Fruit fly (Drosophila melanogaster) whole organism, embryonic: Measurements from ENCODE around the gene Usp30.

Source experiments
- Ada2b ChIP-seq: fragments of 200-800 bp; sonication (Bioruptor generic); IDR thresholded peaks from 2 replicates; pipeline ENCODE4 v1.3.6; 2022; ENCODE audit warnings: missing biosample characterization, missing genetic modification characterization
- Antp ChIP-seq: fragments of 200-800 bp; sonication (Bioruptor generic); optimal IDR thresholded peaks from 3 replicates; lab custom pipeline; 2016; ENCODE audit warnings: missing biosample characterization, missing genetic modification characterization
- CG10267 ChIP-seq: fragments of 200-800 bp; sonication (Bioruptor generic); optimal IDR thresholded peaks from 2 replicates; lab custom pipeline; 2018; ENCODE audit warnings: missing biosample characterization, mild to moderate bottlenecking, missing genetic modification characterization, moderate library complexity
- CG10979 ChIP-seq: fragments of 200-800 bp; sonication (Bioruptor generic); optimal IDR thresholded peaks from 2 replicates; lab custom pipeline; 2018; ENCODE audit warnings: missing biosample characterization, mild to moderate bottlenecking, missing genetic modification characterization, moderate library complexity
- CG11247 ChIP-seq: fragments of 200-800 bp; sonication (Bioruptor generic); IDR thresholded peaks from 2 replicates; pipeline ENCODE4 v1.3.6; 2022; ENCODE audit warnings: missing biosample characterization, missing genetic modification characterization
- CG11456 ChIP-seq: fragments of 200-800 bp; sonication (Bioruptor generic); IDR thresholded peaks from 3 replicates; pipeline ENCODE4 v1.3.6; 2022; ENCODE audit warnings: missing biosample characterization, missing genetic modification characterization
- CG11504 ChIP-seq: fragments of 200-800 bp; sonication (Bioruptor generic); optimal IDR thresholded peaks from 3 replicates; lab custom pipeline; 2019; ENCODE audit warnings: missing biosample characterization, mild to moderate bottlenecking, missing genetic modification characterization, moderate library complexity
- CG12104 ChIP-seq: fragments of 200-800 bp; sonication (Bioruptor generic); optimal IDR thresholded peaks from 3 replicates; lab custom pipeline; 2016; ENCODE audit warnings: missing biosample characterization, missing genetic modification characterization
- CG13287 ChIP-seq: fragments of 200-800 bp; sonication (Bioruptor generic); IDR thresholded peaks from 2 replicates; pipeline ENCODE4 v1.3.6; 2022; ENCODE audit warnings: missing biosample characterization, missing genetic modification characterization; ENCODE audit not compliant: partially characterized antibody
- CG15514 ChIP-seq: fragments of 200-800 bp; sonication (Bioruptor generic); optimal IDR thresholded peaks from 3 replicates; lab custom pipeline; 2017; ENCODE audit warnings: missing biosample characterization, missing genetic modification characterization, mild to moderate bottlenecking, moderate library complexity, missing genetic modification reagents
- CG16863 ChIP-seq: fragments of 200-800 bp; sonication (Bioruptor generic); optimal IDR thresholded peaks from 3 replicates; lab custom pipeline; 2016; ENCODE audit warnings: missing biosample characterization, missing genetic modification characterization
- CG18262 ChIP-seq: fragments of 200-800 bp; optimal IDR thresholded peaks from 3 replicates; lab custom pipeline; 2019; ENCODE audit warnings: missing biosample characterization, mild to moderate bottlenecking, missing genetic modification characterization, moderate library complexity
- CG2116 ChIP-seq: fragments of 200-800 bp; sonication (Bioruptor generic); optimal IDR thresholded peaks from 3 replicates; lab custom pipeline; 2018; ENCODE audit warnings: missing biosample characterization, mild to moderate bottlenecking, missing genetic modification characterization
- CG2712 ChIP-seq: fragments of 200-800 bp; optimal IDR thresholded peaks from 3 replicates; lab custom pipeline; 2019; ENCODE audit warnings: missing biosample characterization, mild to moderate bottlenecking, missing genetic modification characterization, moderate library complexity
- CG32772 ChIP-seq: fragments of 200-800 bp; sonication (Bioruptor generic); IDR thresholded peaks from 2 replicates; pipeline ENCODE4 v1.3.6; 2022; ENCODE audit warnings: missing biosample characterization, missing genetic modification characterization
- CG3281 ChIP-seq: fragments of 200-800 bp; sonication (Bioruptor generic); optimal IDR thresholded peaks from 3 replicates; lab custom pipeline; 2017; ENCODE audit warnings: missing biosample characterization, mild to moderate bottlenecking, missing genetic modification characterization
- CG33557 ChIP-seq: fragments of 200-800 bp; sonication (Bioruptor generic); optimal IDR thresholded peaks from 2 replicates; lab custom pipeline; 2019; ENCODE audit warnings: missing biosample characterization, mild to moderate bottlenecking, missing genetic modification characterization, moderate library complexity
- CG34376 ChIP-seq: fragments of 200-800 bp; sonication (Bioruptor generic); optimal IDR thresholded peaks from 2 replicates; lab custom pipeline; 2018; ENCODE audit warnings: missing biosample characterization, mild to moderate bottlenecking, missing genetic modification characterization
- CG4282 ChIP-seq: fragments of 200-800 bp; sonication (Bioruptor generic); optimal IDR thresholded peaks from 2 replicates; lab custom pipeline; 2016; ENCODE audit warnings: missing biosample characterization, missing genetic modification characterization
- CG4707 ChIP-seq: fragments of 200-800 bp; sonication (Bioruptor generic); optimal IDR thresholded peaks from 2 replicates; lab custom pipeline; 2018; ENCODE audit warnings: missing biosample characterization, mild to moderate bottlenecking, missing genetic modification characterization, moderate library complexity
- CG4820 ChIP-seq: fragments of 200-800 bp; sonication (Bioruptor generic); optimal IDR thresholded peaks from 3 replicates; lab custom pipeline; 2016; ENCODE audit warnings: missing biosample characterization, missing genetic modification characterization
- CG6654 ChIP-seq: fragments of 200-800 bp; sonication (Bioruptor generic); optimal IDR thresholded peaks from 2 replicates; lab custom pipeline; 2017; ENCODE audit warnings: missing biosample characterization, mild to moderate bottlenecking, missing genetic modification characterization
- CG7357 ChIP-seq: fragments of 200-800 bp; sonication (Bioruptor generic); IDR thresholded peaks from 3 replicates; pipeline ENCODE4 v1.3.6; 2022; ENCODE audit warnings: missing biosample characterization, missing genetic modification characterization
- CG7745 ChIP-seq: fragments of 200-800 bp; sonication (Bioruptor generic); optimal IDR thresholded peaks from 2 replicates; lab custom pipeline; 2018; ENCODE audit warnings: missing biosample characterization, mild to moderate bottlenecking, missing genetic modification characterization, moderate library complexity
- CG8089 ChIP-seq: fragments of 200-800 bp; sonication (Bioruptor generic); optimal IDR thresholded peaks from 3 replicates; lab custom pipeline; 2016; ENCODE audit warnings: missing biosample characterization, missing genetic modification characterization
- CG9727 ChIP-seq: fragments of 200-800 bp; sonication (Bioruptor generic); optimal IDR thresholded peaks from 3 replicates; lab custom pipeline; 2017; ENCODE audit warnings: missing biosample characterization, mild to moderate bottlenecking, missing genetic modification characterization
- H15 ChIP-seq: fragments of 200-800 bp; sonication (Bioruptor generic); IDR thresholded peaks from 3 replicates; pipeline ENCODE4 v1.3.6; 2022; ENCODE audit warnings: missing biosample characterization, missing genetic modification characterization
- HLHmδ ChIP-seq: fragments of 200-800 bp; sonication (Bioruptor generic); optimal IDR thresholded peaks from 2 replicates; lab custom pipeline; 2018; ENCODE audit warnings: missing biosample characterization, mild to moderate bottlenecking, missing genetic modification characterization, moderate library complexity
- Hr78 ChIP-seq, 2 experiments: fragments of 200-800 bp in 1 of 2; fragments of >200 bp in 1 of 2; sonication (Bioruptor generic) in 1 of 2; optimal IDR thresholded peaks; 2 replicates each; lab custom pipeline; 2017 to 2019; ENCODE audit warnings: missing biosample characterization in 2 of 2, missing genetic modification characterization in 2 of 2, mild to moderate bottlenecking in 1 of 2, moderate library complexity in 1 of 2
- Optix ChIP-seq: fragments of 200-800 bp; sonication (Bioruptor generic); IDR thresholded peaks from 3 replicates; pipeline ENCODE4 v1.3.6; 2022; ENCODE audit warnings: missing biosample characterization, missing genetic modification characterization
- Xbp1 ChIP-seq: fragments of 200-800 bp; sonication (Bioruptor generic); optimal IDR thresholded peaks from 3 replicates; lab custom pipeline; 2016; ENCODE audit warnings: missing biosample characterization, mild to moderate bottlenecking, missing genetic modification characterization
- ase ChIP-seq: fragments of 200-800 bp; sonication (Bioruptor generic); IDR thresholded peaks from 3 replicates; pipeline ENCODE4 v1.3.6; 2022; ENCODE audit warnings: missing biosample characterization, missing genetic modification characterization
- az2 ChIP-seq: fragments of 200-800 bp; sonication (Bioruptor generic); optimal IDR thresholded peaks from 3 replicates; lab custom pipeline; 2016; ENCODE audit warnings: missing biosample characterization, missing genetic modification characterization
- bcd ChIP-seq: fragments of 200-800 bp; sonication (Bioruptor generic); optimal IDR thresholded peaks from 2 replicates; lab custom pipeline; 2017; ENCODE audit warnings: missing biosample characterization, mild to moderate bottlenecking, missing genetic modification characterization
- bsh ChIP-seq, 2 experiments: fragments of 200-800 bp; sonication (Bioruptor generic); optimal IDR thresholded peaks; 2 replicates each; lab custom pipeline; 2017 to 2018; ENCODE audit warnings: mild to moderate bottlenecking in 2 of 2, missing biosample characterization in 2 of 2, missing genetic modification characterization in 2 of 2, moderate library complexity in 1 of 2
- cg ChIP-seq: fragments of 200-800 bp; sonication (Bioruptor generic); optimal IDR thresholded peaks from 3 replicates; lab custom pipeline; 2019; ENCODE audit warnings: missing biosample characterization, mild to moderate bottlenecking, missing genetic modification characterization, moderate library complexity
- ci ChIP-seq: fragments of 200-800 bp; sonication (Bioruptor generic); IDR thresholded peaks from 3 replicates; pipeline ENCODE4 v1.3.6; 2022; ENCODE audit warnings: missing biosample characterization, missing genetic modification characterization
- ftz-f1 ChIP-seq: fragments of 200-800 bp; sonication (Bioruptor generic); optimal IDR thresholded peaks from 2 replicates; lab custom pipeline; 2016; ENCODE audit warnings: missing biosample characterization, missing genetic modification characterization
- fu2 ChIP-seq: fragments of 200-800 bp; sonication (Bioruptor generic); optimal IDR thresholded peaks from 2 replicates; lab custom pipeline; 2016; ENCODE audit warnings: missing biosample characterization, missing genetic modification characterization
- gce ChIP-seq: fragments of 200-800 bp; sonication (Bioruptor generic); IDR thresholded peaks from 3 replicates; pipeline ENCODE4 v1.3.6; 2022; ENCODE audit warnings: missing biosample characterization, missing genetic modification characterization
- hkb ChIP-seq, 2 experiments: fragments of 200-800 bp in 1 of 2; fragments of >200 bp in 1 of 2; sonication (Bioruptor generic) in 1 of 2; IDR thresholded peaks in 1 of 2; optimal IDR thresholded peaks in 1 of 2; 2 replicates each; pipeline versions ENCODE4 v1.3.6 to Lab custom; 2017 to 2022; ENCODE audit warnings: missing biosample characterization in 1 of 2, missing genetic modification characterization in 1 of 2
- lola ChIP-seq, 3 experiments: fragments of >200 bp in 2 of 3; fragments of 200-800 bp in 1 of 3; sonication (Bioruptor generic) in 1 of 3; optimal IDR thresholded peaks; 2 replicates each; lab custom pipeline; 2017 to 2019; ENCODE audit warnings: missing biosample characterization in 3 of 3, missing genetic modification characterization in 3 of 3, mild to moderate bottlenecking in 1 of 3, moderate library complexity in 1 of 3
- nom ChIP-seq: fragments of 200-800 bp; sonication (Bioruptor generic); optimal IDR thresholded peaks from 2 replicates; lab custom pipeline; 2017; ENCODE audit warnings: missing biosample characterization, missing genetic modification characterization, mild to moderate bottlenecking, moderate library complexity, missing genetic modification reagents
- onecut ChIP-seq: fragments of 200-800 bp; sonication (Bioruptor generic); IDR thresholded peaks from 2 replicates; pipeline ENCODE4 v1.3.6; 2022; ENCODE audit warnings: missing biosample characterization, missing genetic modification characterization
- sob ChIP-seq: fragments of 200-800 bp; sonication (Bioruptor generic); IDR thresholded peaks from 2 replicates; pipeline ENCODE4 v1.3.6; 2022; ENCODE audit warnings: missing biosample characterization, missing genetic modification characterization
- sr ChIP-seq: fragments of 200-800 bp; sonication (Bioruptor generic); IDR thresholded peaks from 3 replicates; pipeline ENCODE4 v1.3.6; 2022; ENCODE audit warnings: missing biosample characterization, missing genetic modification characterization
- yki ChIP-seq: fragments of >200 bp; optimal IDR thresholded peaks from 3 replicates; lab custom pipeline; 2018

Usp30 gene

dm6 chrX:5886764-5887555, 7.4 kb upstream of the Usp30 start (continued):
- TF ChIP-seq bcd (GFP tag; lab: Kevin White, UChicago) = no peak
- no peak for TF ChIP-seq Ada2b (GFP tag; lab: Robert Waterston, UW)
- no peak for TF ChIP-seq ase (GFP tag; lab: Robert Waterston, UW)
- peak; percentile 46 for TF ChIP-seq CG10979 (tag; lab: Kevin White, UChicago)
- peak in 1 of 2 experiments; percentile 67 for TF ChIP-seq Hr78 (GFP tag; optimal IDR thresholded peaks at IDR 0.05; lab: Kevin White, UChicago)
- peak; percentile 52; the same call in 2 of the 3 replicates for TF ChIP-seq CG11456
- TF ChIP-seq CG2712 (tag; lab: Kevin White, UChicago) = peak; percentile 55
- 0 out of 3 replicates have a peak, but pooled peaks have one; percentile 13 for TF ChIP-seq CG7357 (GFP tag; lab: Robert Waterston, UW)
- TF ChIP-seq hkb (optimal IDR thresholded peaks at IDR 0.05; lab: Kevin White, UChicago) = no peak
- 0 out of 2 replicates have a peak, but pooled peaks have one; percentile 29 for TF ChIP-seq hkb (GFP tag; IDR thresholded peaks at IDR 0.05; lab: Robert Waterston, UW)
- peak; percentile 3 for TF ChIP-seq CG16863 (GFP tag; lab: Kevin White, UChicago)
- TF ChIP-seq CG12104 = no peak
- TF ChIP-seq yki (lab: Kevin White, UChicago) = peak; percentile 84
- TF ChIP-seq CG11247 (GFP tag; lab: Robert Waterston, UW) = 0 out of 2 replicates have a peak, but pooled peaks have one; percentile 25
- TF ChIP-seq CG10267 (tag; lab: Kevin White, UChicago) = peak; percentile 5
- TF ChIP-seq ftz-f1 = peak; percentile 18
- TF ChIP-seq bsh (GFP tag; optimal IDR thresholded peaks at IDR 0.05; lab: Kevin White, UChicago) = peak; percentile 48 to 53
- TF ChIP-seq sob (GFP tag; lab: Robert Waterston, UW) = 0 out of 2 replicates have a peak, but pooled peaks have one; percentile 26
- no peak for TF ChIP-seq CG4707
- no peak for TF ChIP-seq CG34376
- peak; percentile 2 for TF ChIP-seq CG15514 (GFP tag; lab: Kevin White, UChicago)
- no peak for TF ChIP-seq CG7745
- TF ChIP-seq CG3281 = no peak
- TF ChIP-seq CG4282 (GFP tag; lab: Kevin White, UChicago) = no peak
- no peak for TF ChIP-seq CG2116 (GFP tag; lab: Kevin White, UChicago)
- TF ChIP-seq lola (GFP tag; optimal IDR thresholded peaks at IDR 0.05; lab: Kevin White, UChicago) = peak in 1 of 3 experiments; percentile 30
- TF ChIP-seq CG6654 (GFP tag; lab: Kevin White, UChicago) = no peak
- peak; percentile 14 for TF ChIP-seq CG9727 (GFP tag; lab: Kevin White, UChicago)
- TF ChIP-seq CG13287 (GFP tag; lab: Robert Waterston, UW) = no peak
- TF ChIP-seq CG4820 (GFP tag; lab: Kevin White, UChicago) = no peak
- TF ChIP-seq Xbp1 (GFP tag; lab: Kevin White, UChicago) = peak; percentile 30
- peak; percentile 46; the same call in 2 of the 3 replicates for TF ChIP-seq sr
- TF ChIP-seq HLHmδ (GFP tag; lab: Kevin White, UChicago) = peak; percentile 22
- TF ChIP-seq cg (GFP tag; lab: Kevin White, UChicago) = peak; percentile 89
- TF ChIP-seq CG11504 (tag; lab: Kevin White, UChicago) = peak; percentile 22
- 0 out of 3 replicates have a peak, but pooled peaks have one; percentile 13 for TF ChIP-seq gce (GFP tag; lab: Robert Waterston, UW)
- TF ChIP-seq CG18262 (tag; lab: Kevin White, UChicago) = peak; percentile 46
- TF ChIP-seq H15 (GFP tag; lab: Robert Waterston, UW) = no peak
- TF ChIP-seq Optix (GFP tag; lab: Robert Waterston, UW) = 0 out of 3 replicates have a peak, but pooled peaks have one; percentile 19
- TF ChIP-seq fu2 (GFP tag; lab: Kevin White, UChicago) = no peak
- TF ChIP-seq az2 (GFP tag; lab: Kevin White, UChicago) = no peak
- no peak for TF ChIP-seq CG8089 (GFP tag; lab: Kevin White, UChicago)
- peak; percentile 35 for TF ChIP-seq Antp (GFP tag; lab: Kevin White, UChicago)
- 0 out of 3 replicates have a peak, but pooled peaks have one; percentile 45 for TF ChIP-seq ci (GFP tag; lab: Robert Waterston, UW)
- peak; percentile 39; the same call in 1 of the 2 replicates for TF ChIP-seq CG32772 (GFP tag; lab: Robert Waterston, UW)
- peak; percentile 39 for TF ChIP-seq onecut
- peak; percentile 60 for TF ChIP-seq nom (GFP tag; lab: Kevin White, UChicago)
- TF ChIP-seq CG33557 (GFP tag; lab: Kevin White, UChicago) = peak; percentile 25
